Worm (Caenorhabditis elegans) whole organism, early embryonic: Measurements from ENCODE around the gene W08E12.5.

Source experiments
- B0310.2 ChIP-seq: sonication (generic microtip); optimal IDR thresholded peaks from 2 replicates; lab custom pipeline; 2016; ENCODE audit warnings: mild to moderate bottlenecking, missing genetic modification characterization, missing compliant biosample characterization
- F13C5.2 ChIP-seq: sonication (generic microtip); optimal IDR thresholded peaks from 2 replicates; lab custom pipeline; 2017; ENCODE audit warnings: mild to moderate bottlenecking, missing genetic modification characterization, inconsistent platforms, missing compliant biosample characterization
- aly-1 ChIP-seq: sonication (generic microtip); optimal IDR thresholded peaks from 2 replicates; lab custom pipeline; 2016; ENCODE audit warnings: missing genetic modification characterization, missing compliant biosample characterization
- ama-1 ChIP-seq: fragments of 150-350 bp; optimal IDR thresholded peaks from 2 replicates; lab custom pipeline; 2014
- ceh-13 ChIP-seq: fragments of 200-800 bp; sonication (Bioruptor generic); optimal IDR thresholded peaks from 2 replicates; lab custom pipeline; 2018; ENCODE audit warnings: mild to moderate bottlenecking, missing genetic modification characterization, missing compliant biosample characterization
- ceh-36 ChIP-seq: sonication (generic microtip); optimal IDR thresholded peaks from 2 replicates; lab custom pipeline; 2016; ENCODE audit warnings: missing genetic modification characterization, inconsistent platforms, missing compliant biosample characterization
- ets-7 ChIP-seq: sonication (generic microtip); optimal IDR thresholded peaks from 2 replicates; lab custom pipeline; 2016; ENCODE audit warnings: missing genotype, missing genetic modification characterization, missing compliant biosample characterization
- flt-1 ChIP-seq: fragments of 200-800 bp; sonication (Bioruptor generic); IDR thresholded peaks from 2 replicates; pipeline ENCODE4 v1.3.6; 2022; ENCODE audit warnings: missing genetic modification characterization, missing compliant biosample characterization
- hmbx-1 ChIP-seq: sonication (generic microtip); optimal IDR thresholded peaks from 2 replicates; lab custom pipeline; 2016; ENCODE audit warnings: mild to moderate bottlenecking, missing genetic modification characterization, missing compliant biosample characterization
- hmg-4 ChIP-seq: fragments of 200-800 bp; sonication (Bioruptor generic); optimal IDR thresholded peaks from 2 replicates; lab custom pipeline; 2018; ENCODE audit warnings: mild to moderate bottlenecking, missing genetic modification characterization, missing compliant biosample characterization
- hnd-1 ChIP-seq: sonication (generic microtip); optimal IDR thresholded peaks from 2 replicates; lab custom pipeline; 2016; ENCODE audit warnings: missing genetic modification characterization, missing compliant biosample characterization
- pes-1 ChIP-seq: fragments of 200-800 bp; sonication (Bioruptor generic); IDR thresholded peaks from 2 replicates; pipeline ENCODE4 v1.3.6; 2022; ENCODE audit warnings: missing genetic modification reagents, missing genetic modification characterization, missing compliant biosample characterization
- scrt-1 ChIP-seq: fragments of 200-800 bp; sonication (Bioruptor generic); IDR thresholded peaks from 2 replicates; pipeline ENCODE4 v1.3.6; 2022; ENCODE audit warnings: missing genetic modification characterization, missing compliant biosample characterization
- sea-1 ChIP-seq: fragments of 200-800 bp; sonication (Bioruptor generic); conservative IDR thresholded peaks from 2 replicates; pipeline ENCODE4 v1.3.6; 2022; ENCODE audit warnings: missing genetic modification characterization, missing compliant biosample characterization
- tbx-11 ChIP-seq: fragments of 200-800 bp; sonication (Bioruptor generic); IDR thresholded peaks from 2 replicates; pipeline ENCODE4 v1.3.6; 2022; ENCODE audit warnings: missing genetic modification characterization, missing compliant biosample characterization
- tbx-37 ChIP-seq: fragments of 200-800 bp; sonication (Bioruptor generic); conservative IDR thresholded peaks from 2 replicates; pipeline ENCODE4 v1.3.6; 2022; ENCODE audit warnings: missing genetic modification reagents, missing genetic modification characterization, missing compliant biosample characterization
- tra-4 ChIP-seq: sonication (generic microtip); optimal IDR thresholded peaks from 2 replicates; lab custom pipeline; 2017; ENCODE audit warnings: missing genetic modification characterization, missing compliant biosample characterization

W08E12.5 gene

ce11 chrIV:3300492-3300891 is at the start of gene W08E12.5:
Gene W08E12.5, plus strand, starts transcription at chrIV:3300792.
- TF ChIP-seq B0310.2 (no peak), scrt-1 (no peak), ama-1 (no peak), hmg-4 (no peak), sea-1 (no peak)

ce11 chrIV:3251551-3251950 is 49.0 kb upstream of the W08E12.5 start:
- TF ChIP-seq tbx-37 (GFP tag; lab: Robert Waterston, UW) (no peak), hnd-1 (tag; lab: Kevin White, UChicago) (no peak), ets-7 (tag; lab: Kevin White, UChicago) (no peak), flt-1 (no peak), F13C5.2 (tag; lab: Kevin White, UChicago) (no peak), tbx-11 (no peak), scrt-1 (no peak), tra-4 (tag; lab: Kevin White, UChicago) (no peak), ceh-13 (GFP tag; lab: Kevin White, UChicago) (no peak), sea-1 (no peak), B0310.2 (no peak), hmg-4 (no peak), ama-1 (no peak), aly-1 (no peak), ceh-36 (tag; lab: Kevin White, UChicago) (no peak)

- TF ChIP-seq aly-1 = no peak
- TF ChIP-seq ceh-36 (tag; lab: Kevin White, UChicago) = no peak
- no peak for TF ChIP-seq ets-7 (tag; lab: Kevin White, UChicago)
These were observed 48.5 kb upstream of the W08E12.5 start for ce11 chrIV:3252047-3252446.

- TF ChIP-seq B0310.2 = no peak
- no peak for TF ChIP-seq F13C5.2 (tag; lab: Kevin White, UChicago)
- no peak for TF ChIP-seq sea-1
- TF ChIP-seq scrt-1 = no peak
- no peak for TF ChIP-seq pes-1 (GFP tag; lab: Robert Waterston, UW)
- no peak for TF ChIP-seq hnd-1 (tag; lab: Kevin White, UChicago)
- no peak for TF ChIP-seq ama-1
- no peak for TF ChIP-seq hmg-4
- TF ChIP-seq tra-4 (tag; lab: Kevin White, UChicago) = no peak
- no peak for TF ChIP-seq aly-1
- TF ChIP-seq ceh-13 (GFP tag; lab: Kevin White, UChicago) = no peak
- TF ChIP-seq ets-7 (tag; lab: Kevin White, UChicago) = no peak
- TF ChIP-seq tbx-11 = no peak
- no peak for TF ChIP-seq flt-1
- TF ChIP-seq hmbx-1 (tag; lab: Kevin White, UChicago) = no peak
- no peak for TF ChIP-seq ceh-36 (tag; lab: Kevin White, UChicago)
- TF ChIP-seq tbx-37 (GFP tag; lab: Robert Waterston, UW) = no peak
These were observed 46.1 kb upstream of the W08E12.5 start, which contains the start of gene dmd-9 for ce11 chrIV:3254443-3254842. Gene dmd-9, minus strand, starts transcription at chrIV:3254543.

ce11 chrIV:3256866-3257265 is 43.7 kb upstream of the W08E12.5 start:
- no peak for TF ChIP-seq aly-1

ce11 chrIV:3258528-3258927 is 42.1 kb upstream of the W08E12.5 start, which contains the start of gene T26C12.1:
Gene T26C12.1, plus strand, starts transcription at chrIV:3258910.
- TF ChIP-seq ama-1 (no peak), sea-1 (no peak), hmg-4 (no peak), hnd-1 (tag; lab: Kevin White, UChicago) (no peak), B0310.2 (no peak), aly-1 (no peak), pes-1 (GFP tag; lab: Robert Waterston, UW) (no peak), tra-4 (tag; lab: Kevin White, UChicago) (no peak), flt-1 (no peak), scrt-1 (no peak), tbx-37 (GFP tag; lab: Robert Waterston, UW) (no peak), ceh-36 (tag; lab: Kevin White, UChicago) (no peak), hmbx-1 (tag; lab: Kevin White, UChicago) (no peak), ets-7 (tag; lab: Kevin White, UChicago) (no peak), tbx-11 (no peak), F13C5.2 (tag; lab: Kevin White, UChicago) (no peak)

ce11 chrIV:3260216-3260615 is 40.4 kb upstream of the W08E12.5 start:
- TF ChIP-seq tra-4 (tag; lab: Kevin White, UChicago) = no peak
- TF ChIP-seq ceh-13 (GFP tag; lab: Kevin White, UChicago) = no peak
- no peak for TF ChIP-seq hnd-1 (tag; lab: Kevin White, UChicago)
- no peak for TF ChIP-seq pes-1 (GFP tag; lab: Robert Waterston, UW)
- TF ChIP-seq tbx-11 = no peak
- TF ChIP-seq sea-1 = no peak
- TF ChIP-seq flt-1 = no peak
- TF ChIP-seq ceh-36 (tag; lab: Kevin White, UChicago) = no peak
- TF ChIP-seq hmg-4 = no peak
- no peak for TF ChIP-seq F13C5.2 (tag; lab: Kevin White, UChicago)
- TF ChIP-seq hmbx-1 (tag; lab: Kevin White, UChicago) = no peak
- no peak for TF ChIP-seq aly-1
- no peak for TF ChIP-seq tbx-37 (GFP tag; lab: Robert Waterston, UW)
- TF ChIP-seq scrt-1 = no peak

ce11 chrIV:3261761-3262160 is 38.8 kb upstream of the W08E12.5 start:
- TF ChIP-seq ceh-13 (GFP tag; lab: Kevin White, UChicago) (no peak), F13C5.2 (tag; lab: Kevin White, UChicago) (no peak), tra-4 (tag; lab: Kevin White, UChicago) (no peak), hnd-1 (tag; lab: Kevin White, UChicago) (no peak), tbx-11 (no peak), ceh-36 (tag; lab: Kevin White, UChicago) (no peak)

ce11 chrIV:3265657-3266056 is 34.9 kb upstream of the W08E12.5 start, which contains the start of gene T26C12.2:
Gene T26C12.2, minus strand, starts transcription at chrIV:3265757.
- TF ChIP-seq tbx-11 = no peak
- TF ChIP-seq ets-7 (tag; lab: Kevin White, UChicago) = no peak
- TF ChIP-seq tra-4 (tag; lab: Kevin White, UChicago) = no peak
- TF ChIP-seq flt-1 = no peak
- TF ChIP-seq tbx-37 (GFP tag; lab: Robert Waterston, UW) = no peak
- TF ChIP-seq hmbx-1 (tag; lab: Kevin White, UChicago) = no peak
- no peak for TF ChIP-seq ceh-36 (tag; lab: Kevin White, UChicago)
- TF ChIP-seq B0310.2 = no peak
- TF ChIP-seq scrt-1 = no peak
- TF ChIP-seq ceh-13 (GFP tag; lab: Kevin White, UChicago) = no peak
- no peak for TF ChIP-seq ama-1
